Worm (Caenorhabditis elegans) whole organism, dauer: ENCODE results near the gene ugt-52.
"Not testable (repeated sequence)": the region's sequence is repeated elsewhere in the genome, so short reads cannot be mapped to it uniquely, and the experiment has no call there.

Experiments used
- unc-62 ChIP-seq: sonication (generic microtip); optimal IDR thresholded peaks from 2 replicates; lab custom pipeline; 2017; ENCODE audit warnings: missing biosample characterization, missing genetic modification reagents, missing genetic modification characterization

Gene ugt-52

DNA sequence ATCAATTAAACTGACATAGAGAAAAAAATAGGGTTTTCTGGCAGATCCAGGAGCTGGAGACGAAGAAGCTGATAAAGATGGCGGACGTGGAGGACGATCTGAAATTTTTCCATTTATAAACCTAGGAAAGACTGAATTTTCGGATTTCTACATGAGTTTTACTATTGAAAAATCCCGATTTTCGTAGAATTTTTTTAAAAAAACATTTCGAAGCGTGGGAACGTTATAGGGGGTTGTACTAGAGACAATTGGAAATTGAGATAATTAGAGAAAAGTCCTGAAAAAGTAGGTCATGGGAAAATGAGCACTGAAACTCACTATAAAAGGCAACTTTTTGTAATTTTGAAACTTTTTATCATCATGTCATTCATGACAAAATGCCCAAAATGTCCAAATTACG is 7.5 kb upstream of the ugt-52 start, which contains the start of gene F56B3.9:
Gene F56B3.9 (plus strand): TSS at position 301 of the 400 bp plus-strand sequence.
- TF ChIP-seq unc-62 (GFP tag; lab: Kevin White, UChicago), result not testable (repeated sequence)

DNA sequence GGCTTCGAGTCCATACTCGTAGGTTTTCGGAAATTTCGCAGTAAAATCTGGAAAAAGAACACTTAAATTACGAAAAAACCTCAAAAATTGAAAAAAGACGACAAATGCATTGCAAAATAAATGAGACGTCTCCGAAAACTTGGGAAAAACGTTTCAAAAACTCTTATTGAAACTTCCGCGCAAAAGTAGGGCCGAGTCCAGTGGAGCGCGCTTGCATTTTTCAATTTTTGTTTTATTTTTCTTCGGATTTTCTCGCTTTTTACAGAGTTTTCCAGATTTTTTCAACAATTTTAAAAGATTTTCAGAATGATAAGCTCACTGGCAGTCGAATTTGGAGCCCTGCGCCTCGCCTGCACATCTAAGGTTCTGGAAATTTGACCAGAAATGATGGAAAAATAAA is 5.7 kb upstream of the ugt-52 start, which contains the start of gene mrpl-2:
Gene mrpl-2 (plus strand): TSS at position 307 of the 400 bp plus-strand sequence.
- TF ChIP-seq unc-62 (GFP tag; lab: Kevin White, UChicago), result no peak

DNA sequence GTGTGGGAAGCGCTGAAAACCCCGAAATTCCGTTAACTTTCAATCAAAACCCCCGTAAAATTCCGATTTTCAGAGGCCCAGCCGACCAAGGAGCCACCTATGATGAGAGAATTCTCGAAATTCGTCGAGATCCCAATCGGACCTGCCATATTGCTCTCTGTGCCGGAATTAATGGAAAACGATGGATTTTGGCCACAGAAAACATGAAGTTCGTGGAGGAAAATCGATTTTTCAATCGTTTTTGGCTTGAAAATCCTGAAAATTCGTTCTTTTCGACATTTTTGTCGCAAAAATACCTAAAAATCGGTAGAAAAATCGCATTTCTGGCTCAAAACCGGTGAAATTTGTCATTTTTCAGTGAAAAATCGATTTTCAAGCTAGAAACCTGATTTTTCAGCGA is 5.0 kb upstream of the ugt-52 start:
- TF ChIP-seq unc-62 (GFP tag; lab: Kevin White, UChicago), result no peak

DNA sequence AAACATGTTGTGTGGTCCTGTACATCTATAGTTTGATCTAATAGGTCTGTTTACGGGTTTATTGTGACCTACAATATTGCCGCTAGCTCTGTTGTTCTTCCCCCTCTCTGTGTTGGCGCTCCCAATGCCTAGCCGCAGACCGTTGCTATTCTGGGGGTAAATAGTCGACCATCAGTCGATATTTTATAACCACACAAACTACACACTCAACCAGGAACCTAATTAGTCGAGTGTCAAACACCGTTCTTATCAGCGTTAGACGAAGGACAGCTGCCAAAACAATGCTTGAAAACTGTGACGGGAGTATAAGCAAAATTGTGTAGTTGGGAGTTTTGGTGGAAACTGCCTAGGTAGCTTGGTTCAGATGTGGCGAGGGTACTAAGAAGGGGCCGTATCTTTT is 3.8 kb downstream of the ugt-52 start:
- no peak for TF ChIP-seq unc-62 (GFP tag; lab: Kevin White, UChicago)

DNA sequence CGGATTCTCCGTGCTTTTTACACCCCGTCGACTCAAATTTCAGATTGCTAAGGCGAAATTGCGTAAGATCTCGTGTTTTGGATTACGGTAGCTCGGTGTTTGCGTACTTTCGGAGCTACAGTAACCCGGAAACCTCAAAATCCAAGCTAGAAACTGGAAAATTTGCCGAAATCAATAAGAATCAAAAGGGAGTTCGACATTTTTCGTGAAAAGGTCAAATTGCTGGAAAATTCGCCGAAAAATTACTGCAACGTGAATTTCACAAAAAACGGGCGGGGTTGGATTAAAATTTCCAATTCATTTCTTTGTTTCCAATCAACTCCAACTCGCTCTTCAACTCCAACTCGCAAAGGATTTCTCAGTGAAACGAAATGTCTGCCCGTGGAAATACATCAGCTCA is 9.2 kb downstream of the ugt-52 start, which contains the start of gene F56B3.6:
Gene F56B3.6 (plus strand): TSS at position 301 of the 400 bp plus-strand sequence.
- no peak for TF ChIP-seq unc-62 (GFP tag; lab: Kevin White, UChicago)

DNA sequence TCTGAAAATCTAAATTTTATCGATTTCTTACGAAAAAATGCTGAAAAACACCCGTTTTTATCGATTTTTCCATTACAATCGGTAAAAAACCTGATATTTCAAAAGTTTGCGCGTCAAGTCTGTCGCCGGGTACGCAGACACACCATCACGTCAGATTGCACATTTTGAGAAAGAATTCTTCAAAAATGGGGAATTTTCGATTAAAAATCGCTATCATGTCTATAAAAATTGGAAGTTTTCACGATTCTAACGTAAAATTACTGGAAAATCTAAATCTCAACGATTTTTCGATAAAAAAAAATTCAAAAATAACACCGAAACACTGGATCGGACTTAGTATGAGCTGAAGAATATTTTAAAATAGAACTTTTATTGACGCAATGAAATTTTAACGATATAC is 15.7 kb downstream of the ugt-52 start, which contains the start of gene F56B3.4:
Gene F56B3.4 (minus strand): TSS at position 1 of the 400 bp plus-strand sequence.
- TF ChIP-seq unc-62 (GFP tag; lab: Kevin White, UChicago), result no peak

DNA sequence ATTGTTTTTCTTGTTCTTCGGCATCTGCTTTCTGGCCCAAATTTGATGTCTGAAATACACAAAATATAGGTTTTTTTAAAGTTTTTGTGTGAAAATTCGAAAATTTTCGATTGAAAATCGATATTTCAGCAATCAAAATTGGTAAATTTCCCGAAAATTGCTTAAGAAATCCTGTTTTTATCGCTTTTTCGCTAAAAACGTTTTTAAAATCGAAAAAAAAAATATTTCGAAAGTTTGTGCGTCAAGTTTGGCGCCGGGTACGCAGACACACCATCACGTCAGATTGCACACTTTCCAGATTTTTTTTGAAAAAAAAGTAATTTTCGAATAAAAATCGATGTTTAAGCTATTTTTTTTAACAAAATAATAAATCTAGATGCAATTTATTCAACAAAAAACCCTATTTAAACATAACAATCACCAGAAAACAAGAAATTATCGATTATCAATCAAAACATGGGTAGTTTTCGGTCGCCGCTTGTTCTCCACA is 16.8 kb downstream of the ugt-52 start, which contains the start of gene skr-18:
Gene skr-18 (minus strand): TSS at position 51 of the 490 bp plus-strand sequence.
- TF ChIP-seq unc-62 (GFP tag; lab: Kevin White, UChicago), result no peak

DNA sequence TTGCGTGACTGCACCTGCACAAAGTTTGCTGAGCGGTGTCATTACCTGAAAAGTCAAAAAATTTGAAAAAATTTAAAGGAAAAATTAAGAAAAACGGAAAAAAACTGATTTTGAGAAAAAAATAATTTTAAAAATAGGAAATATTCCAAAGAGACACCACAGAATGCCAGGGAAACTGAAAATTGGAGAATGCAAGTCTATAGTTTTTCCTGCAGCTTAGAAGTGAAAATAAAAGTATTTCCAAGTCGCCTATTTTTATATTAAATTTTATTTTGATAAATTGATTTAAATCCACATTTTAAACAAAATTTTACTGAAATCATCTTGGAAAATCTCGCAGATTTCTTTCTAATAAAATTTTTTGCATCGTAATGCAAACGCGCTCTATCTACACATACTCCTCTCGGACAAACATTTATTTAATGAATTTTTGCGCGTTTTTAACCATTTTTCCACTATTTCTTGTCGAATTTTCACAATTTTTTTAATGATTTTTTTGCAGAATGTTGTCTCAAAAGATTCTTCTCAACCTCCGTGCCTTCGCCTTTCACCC is 18.0 kb downstream of the ugt-52 start, which contains the start of the genes F56B3.11 and ech-5:
Gene F56B3.11 (minus strand): TSS at position 51 of the 553 bp plus-strand sequence.
Gene ech-5 (plus strand): TSS at position 503 of the 553 bp plus-strand sequence.
- no peak for TF ChIP-seq unc-62 (GFP tag; lab: Kevin White, UChicago)

DNA sequence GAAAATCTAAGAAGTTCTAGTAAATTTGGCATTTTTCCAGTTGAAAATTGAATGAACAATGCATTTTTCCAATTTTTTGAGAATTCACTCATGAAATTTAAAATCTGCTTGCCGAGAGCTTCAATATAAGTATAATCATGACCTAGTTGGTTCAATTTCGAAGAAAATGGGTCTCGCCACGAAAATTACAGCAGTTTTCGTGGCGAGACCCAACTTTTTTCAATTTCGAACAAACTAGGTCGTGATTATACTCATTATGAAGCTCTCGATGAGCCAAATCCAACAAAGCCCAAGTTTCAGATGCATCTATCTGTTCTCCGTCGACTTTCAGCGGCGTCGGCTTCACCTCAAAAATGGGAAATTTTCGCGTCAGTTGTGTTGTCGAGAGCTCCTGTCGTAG is 21.9 kb downstream of the ugt-52 start, which contains the start of gene mrpl-46:
Gene mrpl-46 (plus strand): TSS at position 301 of the 400 bp plus-strand sequence.
- no peak for TF ChIP-seq unc-62 (GFP tag; lab: Kevin White, UChicago)

DNA sequence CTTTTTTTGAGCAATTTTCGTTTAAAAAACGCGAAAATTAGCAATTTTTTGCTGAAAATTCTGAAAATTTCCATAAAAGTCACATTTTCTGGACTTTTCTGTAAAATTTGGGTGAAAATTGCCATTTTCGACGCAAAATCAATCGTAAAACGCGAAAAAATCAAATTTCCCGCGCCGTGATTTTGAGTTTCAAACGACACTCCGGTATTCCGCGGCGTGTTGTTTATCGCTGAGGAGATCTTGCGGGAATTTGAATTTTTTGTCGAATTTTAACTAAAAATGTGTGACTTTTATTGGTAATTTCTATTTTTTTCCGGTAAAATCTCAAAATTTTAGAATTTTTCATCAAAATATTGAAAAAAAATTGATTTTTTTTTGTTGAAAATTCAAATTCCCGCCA is 22.6 kb downstream of the ugt-52 start:
- no peak for TF ChIP-seq unc-62 (GFP tag; lab: Kevin White, UChicago)

DNA sequence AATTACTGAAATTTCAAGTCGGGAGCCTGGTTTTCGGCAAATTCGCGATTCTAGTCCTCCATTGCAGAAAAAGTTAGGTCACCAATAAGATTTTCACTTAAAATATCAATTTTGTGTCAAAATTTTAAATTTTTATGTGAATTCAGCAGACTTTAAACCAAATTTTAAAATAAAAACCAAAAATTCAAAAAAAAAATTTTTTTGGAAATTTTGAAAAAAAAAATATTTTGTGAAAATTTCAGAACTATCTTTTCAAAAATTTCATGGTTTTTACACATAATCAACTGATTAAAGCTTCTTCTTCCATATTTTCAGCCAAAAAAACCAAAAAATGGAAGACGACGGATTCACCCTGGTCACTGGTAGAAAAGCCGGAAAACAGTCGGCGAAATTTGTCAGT is 26.2 kb downstream of the ugt-52 start, which contains the start of gene Y55F3BL.4:
Gene Y55F3BL.4 (plus strand): TSS at position 301 of the 400 bp plus-strand sequence.
- TF ChIP-seq unc-62 (GFP tag; lab: Kevin White, UChicago), result no peak

DNA sequence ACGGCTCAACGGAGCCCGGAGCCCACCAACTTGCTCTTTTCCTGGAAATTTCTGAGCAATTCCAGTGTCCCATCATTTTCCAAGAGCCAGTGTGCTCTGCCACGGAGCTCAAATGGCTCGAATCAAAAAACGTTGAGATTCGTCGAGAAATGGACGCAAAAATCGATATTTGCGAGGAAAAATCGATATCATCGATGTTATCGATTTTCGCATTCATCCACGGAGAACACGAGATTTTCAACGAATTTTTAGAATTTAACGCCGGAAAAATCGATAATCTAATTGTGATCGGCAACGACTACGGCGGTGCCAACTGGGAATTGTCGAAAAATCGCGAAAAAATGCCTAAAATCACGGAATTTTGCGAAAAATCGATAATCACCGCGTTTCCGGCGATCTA is 27.1 kb downstream of the ugt-52 start:
- TF ChIP-seq unc-62 (GFP tag; lab: Kevin White, UChicago), result no peak

DNA sequence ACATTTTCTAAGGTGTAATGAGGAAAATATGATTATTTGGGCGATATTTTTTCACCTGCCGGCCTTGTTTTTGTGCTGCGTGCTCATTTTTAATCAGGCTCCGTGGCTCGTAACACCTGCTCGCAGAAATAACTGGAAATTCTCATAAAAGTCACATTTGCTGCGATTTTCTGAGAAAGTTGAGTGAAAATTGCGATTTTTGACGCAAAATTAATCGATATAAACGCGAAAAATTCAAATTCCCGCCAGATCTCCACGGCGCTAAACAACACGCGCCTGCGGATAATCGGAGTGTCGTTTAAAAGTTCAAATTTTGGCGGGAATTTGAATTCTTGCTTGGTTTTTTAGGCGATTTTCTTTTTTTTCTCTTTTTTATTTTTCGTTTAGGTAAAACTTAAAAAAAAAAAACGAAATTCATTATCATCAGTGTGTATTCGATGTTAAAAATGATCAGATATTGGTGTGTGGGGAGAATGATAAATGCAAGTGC is 28.5 kb downstream of the ugt-52 start, which contains the start of gene Y55F3BL.6:
Gene Y55F3BL.6 (minus strand): TSS at position 51 of the 490 bp plus-strand sequence.
- TF ChIP-seq unc-62 (GFP tag; lab: Kevin White, UChicago), result no peak

DNA sequence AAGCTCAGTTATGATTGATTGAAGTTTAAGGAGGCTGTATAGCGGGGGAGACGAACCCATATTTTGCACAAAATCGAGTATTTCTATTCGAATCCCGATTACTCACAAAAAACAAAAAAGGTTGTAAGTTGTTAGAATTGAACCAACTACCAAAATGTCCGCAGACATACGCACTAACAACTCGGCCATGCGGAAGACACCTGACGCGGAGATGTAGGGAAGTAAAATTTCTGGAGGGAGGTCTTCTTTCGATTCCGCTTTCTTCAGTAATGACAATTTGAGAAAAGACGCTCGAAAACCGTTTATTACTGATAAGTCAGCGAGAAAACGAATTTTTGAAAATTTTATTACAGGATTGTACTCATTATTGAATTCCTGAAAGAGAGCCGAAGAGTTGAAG is 39.3 kb downstream of the ugt-52 start:
- no peak for TF ChIP-seq unc-62 (GFP tag; lab: Kevin White, UChicago)

DNA sequence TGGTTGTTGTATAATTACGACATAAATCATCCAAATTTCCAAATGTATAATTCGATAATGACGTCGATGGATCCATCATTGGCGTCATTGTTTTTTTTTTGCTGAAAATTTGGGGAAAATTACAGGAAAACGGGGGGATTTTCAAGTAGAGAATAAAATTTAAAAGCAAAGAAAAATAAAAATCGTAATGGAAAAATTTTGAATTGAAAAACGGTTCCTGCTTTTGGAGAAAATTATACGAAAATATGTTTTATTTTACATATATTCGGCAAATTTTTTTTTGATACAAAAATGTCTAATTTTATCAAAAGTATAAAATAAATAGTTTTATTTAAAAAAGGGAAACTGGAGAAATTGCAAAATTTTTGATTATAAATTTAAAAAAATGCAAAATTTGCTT is 46.3 kb downstream of the ugt-52 start, which contains the start of gene zipt-15:
Gene zipt-15 (minus strand): TSS at position 101 of the 400 bp plus-strand sequence.
- TF ChIP-seq unc-62 (GFP tag; lab: Kevin White, UChicago), result no peak

DNA sequence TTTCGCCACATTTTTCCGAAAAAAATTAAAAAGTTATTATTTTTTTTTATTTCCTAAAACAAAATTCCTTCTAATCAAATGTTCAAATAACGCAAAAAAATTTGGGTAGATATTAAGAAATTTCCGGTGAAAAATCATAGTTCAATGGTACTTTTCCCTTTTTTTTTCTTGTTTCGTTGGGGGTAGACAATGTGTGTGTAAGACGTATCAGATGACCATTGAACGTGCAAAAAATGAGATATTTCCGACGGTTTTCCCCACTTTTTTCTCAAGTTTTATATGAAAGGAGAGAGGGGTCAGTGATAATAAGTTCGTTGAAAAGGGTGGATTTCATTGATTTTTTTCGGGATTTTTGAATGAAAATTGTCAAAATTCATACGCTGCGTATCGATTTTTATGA is 47.6 kb downstream of the ugt-52 start:
- TF ChIP-seq unc-62 (GFP tag; lab: Kevin White, UChicago), result no peak
